Worm (Caenorhabditis elegans) whole organism, mixed stage, embryonic: ENCODE data around the gene C09F12.2.

Experiments used
- M03D4.4 ChIP-seq: sonication (generic microtip); optimal IDR thresholded peaks from 2 replicates; lab custom pipeline; 2017; ENCODE audit warnings: mild to moderate bottlenecking, missing genetic modification characterization, missing compliant biosample characterization
- bed-3 ChIP-seq: fragments of 200-800 bp; sonication (Bioruptor generic); optimal IDR thresholded peaks from 3 replicates; lab custom pipeline; 2018; ENCODE audit warnings: mild to moderate bottlenecking, missing genetic modification characterization, moderate library complexity, missing compliant biosample characterization
- blmp-1 ChIP-seq: fragments of 150-350 bp; optimal IDR thresholded peaks from 2 replicates; lab custom pipeline; 2014; ENCODE audit warnings: missing biosample characterization, missing genetic modification characterization
- ceh-39 ChIP-seq: fragments of 150-350 bp; optimal IDR thresholded peaks from 2 replicates; lab custom pipeline; 2014; ENCODE audit warnings: missing biosample characterization, missing genetic modification characterization
- ceh-43 ChIP-seq: fragments of 200-800 bp; sonication (Bioruptor generic); optimal IDR thresholded peaks from 2 replicates; lab custom pipeline; 2018; ENCODE audit warnings: mild to moderate bottlenecking, missing genetic modification characterization, moderate library complexity, missing compliant biosample characterization
- ceh-83 ChIP-seq: fragments of 200-800 bp; sonication (Bioruptor generic); optimal IDR thresholded peaks from 2 replicates; lab custom pipeline; 2018; ENCODE audit warnings: mild to moderate bottlenecking, missing genetic modification characterization, missing compliant biosample characterization
- drap-1 ChIP-seq: fragments of 200-800 bp; sonication (Bioruptor generic); optimal IDR thresholded peaks from 3 replicates; lab custom pipeline; 2018; ENCODE audit warnings: mild to moderate bottlenecking, missing genetic modification characterization, missing compliant biosample characterization
- elt-1 ChIP-seq: sonication (generic microtip); optimal IDR thresholded peaks from 2 replicates; lab custom pipeline; 2017; ENCODE audit warnings: missing genetic modification characterization, mild to moderate bottlenecking, missing compliant biosample characterization, antibody characterized with exemption, moderate library complexity, borderline replicate concordance; ENCODE audit not compliant: insufficient read depth
- elt-3 ChIP-seq: fragments of 150-350 bp; optimal IDR thresholded peaks from 2 replicates; lab custom pipeline; 2014; ENCODE audit warnings: missing biosample characterization, missing genetic modification characterization
- flh-1 ChIP-seq: fragments of 200-800 bp; sonication (Bioruptor generic); optimal IDR thresholded peaks from 2 replicates; lab custom pipeline; 2018; ENCODE audit warnings: mild to moderate bottlenecking, missing genetic modification characterization, moderate library complexity, missing compliant biosample characterization
- ham-2 ChIP-seq: fragments of 200-800 bp; sonication (Bioruptor generic); optimal IDR thresholded peaks from 2 replicates; lab custom pipeline; 2018; ENCODE audit warnings: mild to moderate bottlenecking, missing genetic modification characterization, missing compliant biosample characterization
- hlh-1 ChIP-seq: fragments of 150-350 bp; optimal IDR thresholded peaks from 2 replicates; lab custom pipeline; 2014; ENCODE audit warnings: missing biosample characterization, missing genetic modification reagents, missing genetic modification characterization
- lin-13 ChIP-seq: fragments of 150-350 bp; optimal IDR thresholded peaks from 2 replicates; lab custom pipeline; 2014; ENCODE audit warnings: missing biosample characterization, missing genetic modification characterization
- lin-32 ChIP-seq: fragments of 200-800 bp; sonication (Bioruptor generic); optimal IDR thresholded peaks from 2 replicates; lab custom pipeline; 2018; ENCODE audit warnings: mild to moderate bottlenecking, missing genetic modification characterization, missing compliant biosample characterization
- lsy-2 ChIP-seq: fragments of 150-350 bp; optimal IDR thresholded peaks from 2 replicates; lab custom pipeline; 2014; ENCODE audit warnings: missing biosample characterization, missing genetic modification characterization
- mab-5 ChIP-seq: fragments of 150-350 bp; optimal IDR thresholded peaks from 2 replicates; lab custom pipeline; 2014; ENCODE audit warnings: missing biosample characterization, missing genetic modification characterization
- mep-1 ChIP-seq: fragments of 150-350 bp; optimal IDR thresholded peaks from 2 replicates; lab custom pipeline; 2017; ENCODE audit warnings: missing biosample characterization, missing genetic modification reagents, missing genetic modification characterization, inconsistent platforms
- nhr-12 ChIP-seq: fragments of 150-350 bp; optimal IDR thresholded peaks from 2 replicates; lab custom pipeline; 2014; ENCODE audit warnings: missing biosample characterization, missing genetic modification characterization
- nhr-2 ChIP-seq: fragments of 150-350 bp; optimal IDR thresholded peaks from 2 replicates; lab custom pipeline; 2014; ENCODE audit warnings: missing biosample characterization, missing genetic modification characterization
- nhr-237 ChIP-seq: fragments of 150-350 bp; optimal IDR thresholded peaks from 2 replicates; lab custom pipeline; 2014; ENCODE audit warnings: missing biosample characterization, missing genetic modification characterization
- nhr-28 ChIP-seq: fragments of 150-350 bp; optimal IDR thresholded peaks from 2 replicates; lab custom pipeline; 2014; ENCODE audit warnings: missing biosample characterization, missing genetic modification characterization
- nhr-76 ChIP-seq: sonication (generic microtip); optimal IDR thresholded peaks from 2 replicates; lab custom pipeline; 2017; ENCODE audit warnings: missing biosample characterization, missing genetic modification characterization
- pha-4 ChIP-seq: fragments of 150-350 bp; optimal IDR thresholded peaks from 2 replicates; lab custom pipeline; 2018; ENCODE audit warnings: missing biosample characterization, missing genetic modification reagents, missing genetic modification characterization
- sem-2 ChIP-seq: fragments of 200-800 bp; sonication (Bioruptor generic); optimal IDR thresholded peaks from 2 replicates; lab custom pipeline; 2018; ENCODE audit warnings: mild to moderate bottlenecking, missing genetic modification characterization, missing compliant biosample characterization
- tbx-8 ChIP-seq: fragments of 200-800 bp; sonication (Bioruptor generic); optimal IDR thresholded peaks from 2 replicates; lab custom pipeline; 2018; ENCODE audit warnings: mild to moderate bottlenecking, missing genetic modification characterization, moderate library complexity, missing compliant biosample characterization
- unc-120 ChIP-seq: sonication (generic microtip); optimal IDR thresholded peaks from 2 replicates; lab custom pipeline; 2017; ENCODE audit warnings: missing genetic modification characterization, missing compliant biosample characterization; ENCODE audit not compliant: poor library complexity, severe bottlenecking
- unc-39 ChIP-seq: fragments of 150-350 bp; optimal IDR thresholded peaks from 2 replicates; lab custom pipeline; 2014; ENCODE audit warnings: missing biosample characterization, missing genetic modification characterization
- unc-62 ChIP-seq: fragments of 150-350 bp; optimal IDR thresholded peaks from 2 replicates; lab custom pipeline; 2014; ENCODE audit warnings: missing biosample characterization, missing genetic modification reagents, missing genetic modification characterization
- zip-8 ChIP-seq: fragments of 150-350 bp; optimal IDR thresholded peaks from 2 replicates; lab custom pipeline; 2014; ENCODE audit warnings: missing biosample characterization, missing genetic modification characterization
- ztf-11 ChIP-seq: fragments of 150-350 bp; optimal IDR thresholded peaks from 2 replicates; lab custom pipeline; 2014; ENCODE audit warnings: missing biosample characterization, missing genetic modification characterization

The C09F12.2 gene

DNA sequence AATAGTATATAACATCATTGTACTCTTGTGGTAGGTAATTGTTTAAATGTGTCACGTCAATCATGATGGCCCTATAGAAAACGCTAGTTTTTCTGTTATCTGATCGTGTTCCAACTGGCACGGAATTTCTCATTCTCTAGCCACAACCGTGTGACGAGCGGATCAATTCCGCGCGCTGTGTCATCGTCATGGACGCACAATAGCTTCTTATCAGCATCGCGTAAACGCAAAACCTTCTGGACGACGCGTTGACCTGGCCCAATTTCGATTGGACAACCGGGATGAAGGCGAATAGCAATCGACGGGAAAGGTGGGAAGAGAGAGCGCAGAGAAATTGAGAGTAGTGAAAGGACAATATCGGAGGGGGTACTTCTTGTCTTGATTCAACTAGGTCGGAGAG, 3.3 kb downstream of the C09F12.2 start, which contains the start of gene lpr-3:
Gene lpr-3 (plus strand): TSS at position 374 of the 400 bp plus-strand sequence.
- TF ChIP-seq ztf-11 = no peak
- TF ChIP-seq elt-1 = peak; percentile 90
- TF ChIP-seq ceh-39 (tag; lab: Kevin White, UChicago) = no peak
- TF ChIP-seq ham-2 = peak; percentile 96
- TF ChIP-seq blmp-1 = peak; percentile 94
- TF ChIP-seq lin-13 (tag; lab: Kevin White, UChicago) = no peak
- TF ChIP-seq unc-62 (GFP tag; lab: Kevin White, UChicago) = peak; percentile 60
- TF ChIP-seq elt-3 (tag; lab: Kevin White, UChicago) = peak; percentile 42

ce11 chrX:11059744-11060143, 6.0 kb downstream of the C09F12.2 start, which contains the start of gene lpr-6:
lpr-6 (plus strand) TSS chrX:11059994.
- TF ChIP-seq flh-1 (GFP tag; lab: Kevin White, UChicago) (no peak), mab-5 (tag; lab: Kevin White, UChicago) (no peak), lin-32 (GFP tag; lab: Kevin White, UChicago) (no peak), ztf-11 (no peak), ceh-39 (tag; lab: Kevin White, UChicago) (no peak), ceh-43 (peak; percentile 36), nhr-237 (tag; lab: Kevin White, UChicago) (no peak), ham-2 (no peak)

ce11 chrX:11060940-11061339, 7.2 kb downstream of the C09F12.2 start:
- no peak for TF ChIP-seq ceh-83
- no peak for TF ChIP-seq zip-8 (tag; lab: Kevin White, UChicago)
- no peak for TF ChIP-seq lin-13 (tag; lab: Kevin White, UChicago)
- no peak for TF ChIP-seq M03D4.4 (tag; lab: Kevin White, UChicago)
- no peak for TF ChIP-seq unc-39
- TF ChIP-seq nhr-2 (tag; lab: Kevin White, UChicago) = no peak
- peak; percentile 59 for TF ChIP-seq blmp-1
- no peak for TF ChIP-seq tbx-8 (GFP tag; lab: Kevin White, UChicago)
- TF ChIP-seq hlh-1 (tag; lab: Kevin White, UChicago) = no peak
- no peak for TF ChIP-seq nhr-76 (tag; lab: Kevin White, UChicago)
- TF ChIP-seq sem-2 (GFP tag; lab: Kevin White, UChicago) = no peak
- no peak for TF ChIP-seq nhr-12 (tag; lab: Kevin White, UChicago)
- peak; percentile 55 for TF ChIP-seq unc-62 (GFP tag; lab: Kevin White, UChicago)
- no peak for TF ChIP-seq mep-1

DNA sequence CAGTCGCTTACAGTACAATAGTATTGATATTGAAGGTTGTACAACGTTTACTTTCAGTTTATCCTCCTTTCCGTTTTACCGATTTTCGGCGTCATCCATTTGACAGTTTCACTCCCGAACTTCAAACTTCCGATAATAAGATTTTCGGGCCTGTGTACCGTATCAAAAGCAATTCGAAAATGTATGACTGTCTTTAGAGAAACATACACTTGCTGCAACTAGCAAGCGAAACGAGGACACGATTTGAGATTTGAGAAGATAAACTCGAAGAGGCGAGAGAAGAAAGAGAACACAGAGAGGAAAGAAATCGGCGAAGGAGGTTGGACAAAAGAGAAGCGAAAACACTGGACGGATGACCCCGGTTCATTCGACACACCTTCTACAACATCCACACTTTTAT, 8.2 kb downstream of the C09F12.2 start, which contains the start of gene lpr-5:
Gene lpr-5 (plus strand): TSS at position 220 of the 400 bp plus-strand sequence.
- no peak for TF ChIP-seq sem-2 (GFP tag; lab: Kevin White, UChicago)
- TF ChIP-seq tbx-8 (GFP tag; lab: Kevin White, UChicago) = no peak
- no peak for TF ChIP-seq ceh-43
- TF ChIP-seq ham-2 = peak; percentile 9
- TF ChIP-seq pha-4 (tag; lab: Kevin White, UChicago) = no peak
- TF ChIP-seq M03D4.4 (tag; lab: Kevin White, UChicago) = no peak
- TF ChIP-seq bed-3 (GFP tag; lab: Kevin White, UChicago) = no peak
- peak; percentile 4 for TF ChIP-seq blmp-1
- TF ChIP-seq nhr-12 (tag; lab: Kevin White, UChicago) = no peak
- TF ChIP-seq, all 35 proteins: peak for 2

ce11 chrX:11064799-11065198, 11.1 kb downstream of the C09F12.2 start, which contains the start of gene lpr-4:
lpr-4 (plus strand) TSS chrX:11065126.
- TF ChIP-seq ham-2 (peak; percentile 83), sem-2 (GFP tag; lab: Kevin White, UChicago) (no peak), drap-1 (GFP tag; lab: Kevin White, UChicago) (no peak), nhr-28 (no peak), lsy-2 (tag; lab: Kevin White, UChicago) (no peak), flh-1 (GFP tag; lab: Kevin White, UChicago) (no peak), nhr-237 (tag; lab: Kevin White, UChicago) (no peak), zip-8 (tag; lab: Kevin White, UChicago) (no peak), unc-120 (tag; lab: Kevin White, UChicago) (no peak), tbx-8 (GFP tag; lab: Kevin White, UChicago) (no peak), unc-39 (no peak), bed-3 (GFP tag; lab: Kevin White, UChicago) (no peak), blmp-1 (peak; percentile 98), ceh-43 (no peak), elt-3 (tag; lab: Kevin White, UChicago) (peak; percentile 57), elt-1 (peak; percentile 5), ceh-39 (tag; lab: Kevin White, UChicago) (no peak), hlh-1 (tag; lab: Kevin White, UChicago) (no peak), unc-62 (GFP tag; lab: Kevin White, UChicago) (peak; percentile 57), pha-4 (tag; lab: Kevin White, UChicago) (no peak)
